Worm (Caenorhabditis elegans): Measurements from ENCODE around the gene T11B7.2.

Gene T11B7.2

DNA sequence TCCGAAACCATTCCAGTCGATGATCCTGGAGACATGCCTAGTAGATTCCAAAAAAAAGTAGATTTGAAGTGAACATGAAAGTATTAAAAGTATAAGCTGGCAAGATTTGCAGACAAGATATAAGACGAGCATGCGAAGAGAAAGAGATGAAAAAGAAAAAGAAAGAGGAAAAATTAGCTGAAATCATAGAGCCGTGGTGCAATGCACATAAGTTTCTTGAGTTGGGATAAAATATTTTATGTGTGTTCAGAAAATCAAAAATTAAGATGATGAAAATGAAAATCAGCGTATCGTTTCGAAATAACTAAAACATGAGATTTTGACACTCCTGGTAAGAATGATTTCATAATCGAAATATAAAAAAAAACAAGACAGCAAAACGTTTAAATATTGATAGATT, at the start of gene T11B7.2:
T11B7.2 (minus strand) TSS at position 101 of the 400 bp plus-strand sequence.
- TF ChIP-seq ets-7 (tag; optimal IDR thresholded peaks at IDR 0.05) (no peak), tra-4 (tag; optimal IDR thresholded peaks at IDR 0.05) (no peak), ceh-13 (GFP tag; optimal IDR thresholded peaks at IDR 0.05) (no peak)

DNA sequence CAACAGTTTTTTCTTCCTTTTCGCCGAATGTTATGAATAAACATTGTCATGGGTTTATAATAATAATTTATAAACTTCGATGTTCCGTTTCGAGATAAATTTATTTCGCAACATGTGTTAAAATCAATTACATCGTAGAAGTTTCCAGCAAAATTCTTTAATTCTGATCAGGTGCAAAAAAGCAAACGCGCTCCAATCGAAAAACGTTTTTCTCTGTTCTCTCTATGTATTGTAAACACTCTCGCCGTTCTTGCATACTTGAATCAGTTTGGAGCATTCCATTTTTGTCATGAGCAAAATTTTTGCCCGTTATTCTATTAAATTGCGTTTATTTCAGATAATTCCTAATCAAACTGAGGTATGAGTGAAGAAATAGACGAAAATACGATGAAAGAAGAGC, 49.4 kb upstream of the T11B7.2 start, which contains the start of gene rad-54.L2:
rad-54.L2 (plus strand) TSS at position 332 of the 400 bp plus-strand sequence.
- peak; percentile 7 for TF ChIP-seq F13C5.2 (tag; optimal IDR thresholded peaks at IDR 0.05)
- TF ChIP-seq ceh-36 (tag; optimal IDR thresholded peaks at IDR 0.05) = no peak

DNA sequence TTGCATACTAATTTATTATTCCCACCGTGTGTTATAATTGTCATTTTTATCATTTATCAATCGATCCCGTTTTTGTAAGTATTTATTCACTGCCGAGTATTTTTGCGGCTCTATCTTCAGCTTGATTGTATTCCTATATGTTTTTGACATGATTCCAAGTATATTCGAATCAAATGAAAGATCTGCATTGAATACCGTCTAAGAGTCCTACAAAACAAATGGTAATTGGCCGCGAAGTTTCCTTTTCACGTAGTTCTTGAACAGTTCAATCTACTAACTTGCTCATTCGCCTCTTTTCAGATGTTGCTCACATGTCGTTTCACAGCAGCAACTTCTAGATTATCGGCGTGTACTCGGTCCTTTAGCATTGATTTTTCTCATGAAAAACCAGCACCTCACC, 48.2 kb upstream of the T11B7.2 start, which contains the start of gene C27B7.2:
C27B7.2 (plus strand) TSS at position 301 of the 400 bp plus-strand sequence.
- TF ChIP-seq F13C5.2 (tag; optimal IDR thresholded peaks at IDR 0.05) (no peak), aly-1 (tag; optimal IDR thresholded peaks at IDR 0.05) (no peak), tbx-37 (GFP tag; conservative IDR thresholded peaks at IDR 0.05) (no peak), hmbx-1 (tag; optimal IDR thresholded peaks at IDR 0.05) (no peak), B0310.2 (tag; optimal IDR thresholded peaks at IDR 0.05) (no peak), tbx-11 (GFP tag; IDR thresholded peaks at IDR 0.05) (no peak), pes-1 (GFP tag; IDR thresholded peaks at IDR 0.05) (no peak), sea-1 (GFP tag; conservative IDR thresholded peaks at IDR 0.05) (no peak), tra-4 (tag; optimal IDR thresholded peaks at IDR 0.05) (no peak)

DNA sequence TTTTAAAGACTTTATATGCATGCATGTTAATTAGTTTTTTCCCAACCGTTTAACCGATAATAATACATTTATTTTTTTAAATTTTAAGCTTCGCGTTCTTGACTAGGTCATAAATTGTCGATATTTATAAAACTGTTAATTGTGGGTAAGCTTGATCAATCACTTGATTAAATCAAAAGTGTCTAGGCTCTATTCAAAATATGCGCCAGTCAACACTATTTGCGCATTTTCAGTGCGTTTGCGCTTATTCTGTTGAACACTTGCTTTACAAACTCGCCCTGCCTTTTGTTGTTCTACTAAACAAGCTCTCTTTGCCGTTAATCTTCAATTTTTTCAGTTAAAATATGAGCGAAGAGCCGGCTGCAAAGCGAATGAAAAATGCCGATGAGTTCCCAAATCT, 46.8 kb upstream of the T11B7.2 start, which contains the start of gene spr-2:
spr-2 (plus strand) TSS at position 332 of the 400 bp plus-strand sequence.
- TF ChIP-seq hmbx-1 (tag; optimal IDR thresholded peaks at IDR 0.05) = no peak
- TF ChIP-seq hmg-4 (GFP tag; optimal IDR thresholded peaks at IDR 0.05) = no peak
- no peak for TF ChIP-seq scrt-1 (GFP tag; IDR thresholded peaks at IDR 0.05)
- no peak for TF ChIP-seq tbx-11 (GFP tag; IDR thresholded peaks at IDR 0.05)
- no peak for TF ChIP-seq tra-4 (tag; optimal IDR thresholded peaks at IDR 0.05)

- no peak for TF ChIP-seq ama-1 (optimal IDR thresholded peaks at IDR 0.05)
- no peak for TF ChIP-seq tra-4 (tag; optimal IDR thresholded peaks at IDR 0.05)
- no peak for TF ChIP-seq aly-1 (tag; optimal IDR thresholded peaks at IDR 0.05)
- TF ChIP-seq hnd-1 (tag; optimal IDR thresholded peaks at IDR 0.05) = no peak
- TF ChIP-seq B0310.2 (tag; optimal IDR thresholded peaks at IDR 0.05) = no peak
- no peak for TF ChIP-seq sea-1 (GFP tag; conservative IDR thresholded peaks at IDR 0.05)
- TF ChIP-seq ets-7 (tag; optimal IDR thresholded peaks at IDR 0.05) = no peak
- no peak for TF ChIP-seq flt-1 (GFP tag; IDR thresholded peaks at IDR 0.05)
Measured at ce11 chrIV:8888525-8889026, 44.2 kb upstream of the T11B7.2 start, which contains the start of gene oma-1. TSS of gene oma-1 (plus strand) at chrIV:8888976.

DNA sequence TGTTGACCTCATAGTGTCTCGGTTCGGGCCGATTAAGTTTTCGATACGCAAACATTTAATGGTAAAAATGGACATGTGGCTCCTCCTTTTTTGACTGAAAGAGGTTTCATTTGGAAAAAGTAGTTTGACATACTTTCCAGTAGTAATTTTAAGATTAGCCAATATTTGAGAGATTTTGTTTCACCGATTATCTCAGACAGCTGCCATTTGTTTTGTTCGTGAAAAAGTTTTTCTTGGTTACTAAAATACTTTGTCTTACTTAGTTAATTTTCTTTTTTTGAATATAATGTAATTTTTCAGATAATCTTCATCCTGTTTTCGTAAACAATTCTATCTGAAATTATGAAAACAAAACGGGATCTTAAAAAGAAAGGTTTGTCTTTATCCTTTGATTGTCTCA, 41.9 kb upstream of the T11B7.2 start, which contains the start of gene C09G9.5:
C09G9.5 (plus strand) TSS at position 301 of the 400 bp plus-strand sequence.
- TF ChIP-seq scrt-1 (GFP tag; IDR thresholded peaks at IDR 0.05) = no peak
- no peak for TF ChIP-seq B0310.2 (tag; optimal IDR thresholded peaks at IDR 0.05)
- no peak for TF ChIP-seq hmbx-1 (tag; optimal IDR thresholded peaks at IDR 0.05)
- no peak for TF ChIP-seq pes-1 (GFP tag; IDR thresholded peaks at IDR 0.05)
- no peak for TF ChIP-seq flt-1 (GFP tag; IDR thresholded peaks at IDR 0.05)

ce11 chrIV:8881181-8881580, 36.8 kb upstream of the T11B7.2 start, which contains the start of gene C09G9.8:
TSS of gene C09G9.8 (plus strand) at chrIV:8881481.
- no peak for TF ChIP-seq ceh-36 (tag; optimal IDR thresholded peaks at IDR 0.05)
- TF ChIP-seq tbx-11 (GFP tag; IDR thresholded peaks at IDR 0.05) = no peak
- no peak for TF ChIP-seq ets-7 (tag; optimal IDR thresholded peaks at IDR 0.05)
- TF ChIP-seq hnd-1 (tag; optimal IDR thresholded peaks at IDR 0.05) = no peak
- no peak for TF ChIP-seq sea-1 (GFP tag; conservative IDR thresholded peaks at IDR 0.05)
- no peak for TF ChIP-seq ceh-13 (GFP tag; optimal IDR thresholded peaks at IDR 0.05)
- no peak for TF ChIP-seq pes-1 (GFP tag; IDR thresholded peaks at IDR 0.05)
- TF ChIP-seq hmbx-1 (tag; optimal IDR thresholded peaks at IDR 0.05) = no peak
- no peak for TF ChIP-seq aly-1 (tag; optimal IDR thresholded peaks at IDR 0.05)

DNA sequence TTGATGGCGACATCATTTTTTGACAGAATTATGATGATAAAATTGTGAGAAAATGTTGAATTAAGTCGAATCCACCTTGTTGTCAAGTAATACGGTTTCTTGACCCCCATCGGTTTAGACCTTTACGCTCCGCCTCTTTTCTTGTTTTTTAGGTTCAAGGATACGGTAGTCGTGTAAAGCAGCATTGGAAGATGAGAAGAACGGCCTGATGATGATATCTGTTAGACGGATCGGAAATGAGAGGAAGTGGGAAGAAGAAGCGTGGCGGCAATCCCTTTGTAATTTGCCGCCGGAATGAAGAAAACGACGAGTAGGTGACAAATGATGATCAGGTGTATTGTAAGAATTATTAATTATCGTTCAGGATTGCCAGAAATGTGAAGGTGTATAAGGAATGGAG, 35.5 kb upstream of the T11B7.2 start, which contains the start of gene npax-4:
npax-4 (minus strand) TSS at position 101 of the 400 bp plus-strand sequence.
- TF ChIP-seq tra-4 (tag; optimal IDR thresholded peaks at IDR 0.05) = no peak
- TF ChIP-seq hmbx-1 (tag; optimal IDR thresholded peaks at IDR 0.05) = no peak
- TF ChIP-seq ets-7 (tag; optimal IDR thresholded peaks at IDR 0.05) = no peak
- TF ChIP-seq hmg-4 (GFP tag; optimal IDR thresholded peaks at IDR 0.05) = no peak
- no peak for TF ChIP-seq flt-1 (GFP tag; IDR thresholded peaks at IDR 0.05)
- no peak for TF ChIP-seq ama-1 (optimal IDR thresholded peaks at IDR 0.05)
- TF ChIP-seq pes-1 (GFP tag; IDR thresholded peaks at IDR 0.05) = no peak
- no peak for TF ChIP-seq scrt-1 (GFP tag; IDR thresholded peaks at IDR 0.05)
- TF ChIP-seq aly-1 (tag; optimal IDR thresholded peaks at IDR 0.05) = no peak
- TF ChIP-seq tbx-37 (GFP tag; conservative IDR thresholded peaks at IDR 0.05) = no peak
- TF ChIP-seq F13C5.2 (tag; optimal IDR thresholded peaks at IDR 0.05) = no peak
- TF ChIP-seq tbx-11 (GFP tag; IDR thresholded peaks at IDR 0.05) = no peak
- TF ChIP-seq hnd-1 (tag; optimal IDR thresholded peaks at IDR 0.05) = no peak

ce11 chrIV:8873847-8874246, 29.5 kb upstream of the T11B7.2 start, which contains the start of gene hdl-2:
TSS of gene hdl-2 (plus strand) at chrIV:8874147.
- TF ChIP-seq sea-1 (GFP tag; conservative IDR thresholded peaks at IDR 0.05) (no peak), hmbx-1 (tag; optimal IDR thresholded peaks at IDR 0.05) (no peak)

Measured in whole organism, early embryonic.